Fruit fly (Drosophila melanogaster): ENCODE data around the gene CG8509.

dm6 chrX:15835393-15835792 lies 26.0 kb downstream of the CG8509 start, which contains the start of gene Chc:
- TF ChIP-seq CG14711 (tag; optimal IDR thresholded peaks at IDR 0.05), result peak; percentile 10
- peak; percentile 2 for TF ChIP-seq toe (GFP tag; optimal IDR thresholded peaks at IDR 0.05)
- no peak for TF ChIP-seq ovo (GFP tag; optimal IDR thresholded peaks at IDR 0.05)
- peak; percentile 52 for TF ChIP-seq bab1 (GFP tag; optimal IDR thresholded peaks at IDR 0.05)
- peak; percentile 59 for TF ChIP-seq CG1620 (GFP tag; optimal IDR thresholded peaks at IDR 0.05)
- TF ChIP-seq pad (GFP tag; optimal IDR thresholded peaks at IDR 0.05), result no peak
- TF ChIP-seq Hr96 (GFP tag; optimal IDR thresholded peaks at IDR 0.05), result no peak
- no peak for TF ChIP-seq Clk (GFP tag; optimal IDR thresholded peaks at IDR 0.05)
- TF ChIP-seq CG7101 (tag; optimal IDR thresholded peaks at IDR 0.05), result peak; percentile 26
- no peak for TF ChIP-seq CG7045 (GFP tag; optimal IDR thresholded peaks at IDR 0.05)
